Worm (Caenorhabditis elegans): Measurements from ENCODE around the gene F09F9.1.

Gene F09F9.1

DNA sequence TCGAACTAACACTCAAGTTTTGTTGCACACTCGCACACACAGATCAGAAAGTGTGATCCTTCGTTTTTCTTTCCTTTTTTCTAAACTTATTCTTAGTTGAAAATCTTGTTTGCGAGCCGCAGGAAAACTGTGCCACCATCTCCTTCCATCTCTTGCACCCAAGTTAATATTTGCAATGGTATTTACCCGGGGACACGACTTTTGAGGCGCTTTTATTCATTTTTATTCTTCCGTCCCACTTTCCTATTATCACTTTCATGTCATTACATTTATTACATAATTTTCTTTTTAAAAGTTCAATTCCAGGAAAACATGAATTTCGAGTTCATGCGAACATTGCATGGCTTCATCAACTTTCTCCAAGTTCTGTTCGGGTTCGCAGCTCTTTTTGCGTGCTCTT is at the start of gene F09F9.1:
TSS of gene F09F9.1 (plus strand) at position 301 of the 400 bp plus-strand sequence.
- TF ChIP-seq F13C5.2 (tag; optimal IDR thresholded peaks at IDR 0.05) (no peak), ceh-13 (GFP tag; optimal IDR thresholded peaks at IDR 0.05) (no peak), hmg-4 (GFP tag; optimal IDR thresholded peaks at IDR 0.05) (no peak), tra-4 (tag; optimal IDR thresholded peaks at IDR 0.05) (no peak), sea-1 (GFP tag; conservative IDR thresholded peaks at IDR 0.05) (no peak)

DNA sequence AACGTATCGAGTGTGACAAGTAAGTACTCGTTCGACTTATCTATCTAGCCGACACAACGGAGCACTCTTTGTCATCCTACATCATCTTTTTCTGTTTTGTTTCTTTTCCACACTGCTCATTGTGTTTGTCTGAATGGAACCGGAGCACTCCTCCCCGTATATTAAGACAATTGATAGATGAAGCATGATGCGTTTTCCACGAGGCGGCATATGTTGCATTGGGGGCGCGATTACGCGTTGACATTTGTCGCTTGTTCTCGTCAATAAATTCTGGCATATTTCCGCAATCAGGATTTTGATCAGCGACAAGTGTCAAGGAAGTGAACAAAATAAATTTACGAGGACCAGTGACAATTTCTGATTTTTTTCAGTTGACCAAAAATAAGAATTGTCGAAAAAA is 46.9 kb upstream of the F09F9.1 start:
- no peak for TF ChIP-seq ceh-13 (GFP tag; optimal IDR thresholded peaks at IDR 0.05)
- TF ChIP-seq ama-1 (optimal IDR thresholded peaks at IDR 0.05): no peak
- TF ChIP-seq ceh-36 (tag; optimal IDR thresholded peaks at IDR 0.05): no peak
- TF ChIP-seq tbx-11 (GFP tag; IDR thresholded peaks at IDR 0.05): no peak
- no peak for TF ChIP-seq B0310.2 (tag; optimal IDR thresholded peaks at IDR 0.05)
- TF ChIP-seq tbx-37 (GFP tag; conservative IDR thresholded peaks at IDR 0.05): no peak
- TF ChIP-seq sea-1 (GFP tag; conservative IDR thresholded peaks at IDR 0.05): no peak
- TF ChIP-seq hmg-4 (GFP tag; optimal IDR thresholded peaks at IDR 0.05): no peak
- no peak for TF ChIP-seq F13C5.2 (tag; optimal IDR thresholded peaks at IDR 0.05)
- TF ChIP-seq hmbx-1 (tag; optimal IDR thresholded peaks at IDR 0.05): no peak
- TF ChIP-seq hnd-1 (tag; optimal IDR thresholded peaks at IDR 0.05): no peak
- TF ChIP-seq aly-1 (tag; optimal IDR thresholded peaks at IDR 0.05): no peak
- TF ChIP-seq pes-1 (GFP tag; IDR thresholded peaks at IDR 0.05): no peak
- no peak for TF ChIP-seq scrt-1 (GFP tag; IDR thresholded peaks at IDR 0.05)
- no peak for TF ChIP-seq flt-1 (GFP tag; IDR thresholded peaks at IDR 0.05)

DNA sequence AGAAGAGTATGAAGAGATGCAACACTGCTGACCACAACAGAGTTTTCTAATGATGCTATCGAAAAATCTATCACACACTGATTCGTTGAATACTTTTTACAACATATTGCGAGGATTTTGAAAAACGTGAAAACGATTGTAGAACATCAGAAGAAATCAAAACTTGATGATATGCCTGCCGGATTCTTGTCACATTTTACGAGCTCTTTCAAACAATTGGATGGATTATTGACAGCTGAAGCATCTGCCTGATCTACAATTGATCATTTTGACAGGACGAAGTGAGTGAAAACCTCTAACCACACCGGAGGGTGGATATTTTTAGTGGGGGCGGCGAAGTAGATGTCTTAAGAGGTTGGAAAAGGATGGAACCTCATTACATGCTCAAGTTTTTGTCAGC is 42.6 kb upstream of the F09F9.1 start:
- TF ChIP-seq tra-4 (tag; optimal IDR thresholded peaks at IDR 0.05): no peak
- TF ChIP-seq scrt-1 (GFP tag; IDR thresholded peaks at IDR 0.05): no peak
- TF ChIP-seq hmg-4 (GFP tag; optimal IDR thresholded peaks at IDR 0.05): no peak
- TF ChIP-seq ceh-36 (tag; optimal IDR thresholded peaks at IDR 0.05): no peak
- TF ChIP-seq ama-1 (optimal IDR thresholded peaks at IDR 0.05): no peak
- TF ChIP-seq tbx-37 (GFP tag; conservative IDR thresholded peaks at IDR 0.05): no peak
- TF ChIP-seq pes-1 (GFP tag; IDR thresholded peaks at IDR 0.05): no peak
- no peak for TF ChIP-seq hnd-1 (tag; optimal IDR thresholded peaks at IDR 0.05)
- TF ChIP-seq flt-1 (GFP tag; IDR thresholded peaks at IDR 0.05): no peak
- no peak for TF ChIP-seq B0310.2 (tag; optimal IDR thresholded peaks at IDR 0.05)
- no peak for TF ChIP-seq sea-1 (GFP tag; conservative IDR thresholded peaks at IDR 0.05)
- TF ChIP-seq ets-7 (tag; optimal IDR thresholded peaks at IDR 0.05): no peak
- no peak for TF ChIP-seq tbx-11 (GFP tag; IDR thresholded peaks at IDR 0.05)
- no peak for TF ChIP-seq ceh-13 (GFP tag; optimal IDR thresholded peaks at IDR 0.05)
- TF ChIP-seq hmbx-1 (tag; optimal IDR thresholded peaks at IDR 0.05): no peak
- TF ChIP-seq aly-1 (tag; optimal IDR thresholded peaks at IDR 0.05): no peak
- no peak for TF ChIP-seq F13C5.2 (tag; optimal IDR thresholded peaks at IDR 0.05)

DNA sequence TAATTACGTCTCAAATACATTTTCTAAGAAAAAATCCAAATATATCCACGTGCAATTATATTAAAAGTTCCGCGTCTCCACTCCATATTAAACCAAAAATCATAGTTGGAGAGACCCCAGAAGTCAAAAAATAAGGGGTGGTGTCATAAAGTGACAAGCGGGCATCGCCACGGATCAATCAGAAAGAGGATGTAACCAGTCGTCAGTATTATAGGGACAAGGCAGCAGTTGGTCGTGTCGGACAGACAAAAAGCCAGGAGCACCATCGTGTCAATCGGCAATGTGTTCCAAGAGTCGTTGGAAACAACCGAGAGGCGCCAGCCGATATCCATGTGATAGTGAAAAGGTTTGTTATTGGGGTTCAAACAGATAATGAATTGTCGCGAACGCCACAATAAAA is 39.2 kb upstream of the F09F9.1 start:
- no peak for TF ChIP-seq flt-1 (GFP tag; IDR thresholded peaks at IDR 0.05)
- no peak for TF ChIP-seq hnd-1 (tag; optimal IDR thresholded peaks at IDR 0.05)
- no peak for TF ChIP-seq B0310.2 (tag; optimal IDR thresholded peaks at IDR 0.05)
- TF ChIP-seq aly-1 (tag; optimal IDR thresholded peaks at IDR 0.05): no peak
- TF ChIP-seq tbx-37 (GFP tag; conservative IDR thresholded peaks at IDR 0.05): no peak
- TF ChIP-seq hmbx-1 (tag; optimal IDR thresholded peaks at IDR 0.05): no peak
- TF ChIP-seq ceh-13 (GFP tag; optimal IDR thresholded peaks at IDR 0.05): no peak
- no peak for TF ChIP-seq ets-7 (tag; optimal IDR thresholded peaks at IDR 0.05)
- TF ChIP-seq tbx-11 (GFP tag; IDR thresholded peaks at IDR 0.05): no peak
- TF ChIP-seq scrt-1 (GFP tag; IDR thresholded peaks at IDR 0.05): no peak
- no peak for TF ChIP-seq F13C5.2 (tag; optimal IDR thresholded peaks at IDR 0.05)
- TF ChIP-seq ceh-36 (tag; optimal IDR thresholded peaks at IDR 0.05): no peak
- no peak for TF ChIP-seq sea-1 (GFP tag; conservative IDR thresholded peaks at IDR 0.05)
- TF ChIP-seq hmg-4 (GFP tag; optimal IDR thresholded peaks at IDR 0.05): no peak
- TF ChIP-seq tra-4 (tag; optimal IDR thresholded peaks at IDR 0.05): no peak
- TF ChIP-seq ama-1 (optimal IDR thresholded peaks at IDR 0.05): no peak
- no peak for TF ChIP-seq pes-1 (GFP tag; IDR thresholded peaks at IDR 0.05)

DNA sequence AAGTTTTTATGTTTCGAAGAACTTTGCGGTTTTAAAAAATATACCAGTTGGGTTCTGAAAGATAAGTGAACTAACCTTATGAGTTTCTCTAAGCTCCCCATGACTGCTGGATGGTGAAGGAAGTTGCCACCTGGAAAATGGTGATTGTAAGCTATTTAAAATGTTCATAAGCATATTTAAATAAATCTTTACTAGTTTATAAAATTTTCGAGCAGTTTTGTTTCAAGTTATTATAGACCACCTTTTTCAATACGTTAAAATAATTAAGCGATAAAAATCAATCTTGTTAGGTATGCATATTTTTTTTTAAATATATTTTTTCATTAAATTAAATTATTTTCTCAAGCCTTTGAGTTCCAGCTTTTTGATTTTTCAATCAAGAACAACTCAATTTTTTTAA is 35.9 kb upstream of the F09F9.1 start, which contains the start of gene T06F4.1:
TSS of gene T06F4.1 (minus strand) at position 101 of the 400 bp plus-strand sequence.
- TF ChIP-seq tra-4 (tag; optimal IDR thresholded peaks at IDR 0.05): no peak
- no peak for TF ChIP-seq B0310.2 (tag; optimal IDR thresholded peaks at IDR 0.05)
- no peak for TF ChIP-seq tbx-11 (GFP tag; IDR thresholded peaks at IDR 0.05)
- no peak for TF ChIP-seq sea-1 (GFP tag; conservative IDR thresholded peaks at IDR 0.05)
- TF ChIP-seq hmbx-1 (tag; optimal IDR thresholded peaks at IDR 0.05): no peak
- no peak for TF ChIP-seq ceh-13 (GFP tag; optimal IDR thresholded peaks at IDR 0.05)
- no peak for TF ChIP-seq aly-1 (tag; optimal IDR thresholded peaks at IDR 0.05)
- TF ChIP-seq F13C5.2 (tag; optimal IDR thresholded peaks at IDR 0.05): no peak
- TF ChIP-seq ets-7 (tag; optimal IDR thresholded peaks at IDR 0.05): no peak
- no peak for TF ChIP-seq pes-1 (GFP tag; IDR thresholded peaks at IDR 0.05)
- TF ChIP-seq hnd-1 (tag; optimal IDR thresholded peaks at IDR 0.05): no peak
- no peak for TF ChIP-seq scrt-1 (GFP tag; IDR thresholded peaks at IDR 0.05)
- TF ChIP-seq ceh-36 (tag; optimal IDR thresholded peaks at IDR 0.05): no peak
- TF ChIP-seq flt-1 (GFP tag; IDR thresholded peaks at IDR 0.05): no peak
- TF ChIP-seq tbx-37 (GFP tag; conservative IDR thresholded peaks at IDR 0.05): no peak
- no peak for TF ChIP-seq hmg-4 (GFP tag; optimal IDR thresholded peaks at IDR 0.05)

DNA sequence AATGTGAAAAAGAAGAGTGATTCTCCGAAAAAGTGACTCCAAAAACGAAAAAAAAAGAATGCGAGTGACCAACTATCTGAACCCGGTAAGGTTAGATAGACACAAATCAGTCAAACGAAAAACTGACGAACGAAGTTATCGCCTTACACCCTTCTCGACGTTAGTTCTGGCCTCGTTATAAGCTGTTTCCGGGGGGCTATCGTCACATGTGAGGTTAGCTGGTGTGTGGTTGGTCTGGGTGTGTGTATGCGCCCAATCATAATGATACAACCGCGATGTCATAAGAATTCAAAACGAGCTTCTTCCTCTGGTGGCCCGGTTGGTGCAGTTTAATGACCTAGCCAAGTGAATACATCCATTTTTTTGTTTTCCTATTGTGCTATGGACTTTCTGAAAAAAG is 29.6 kb upstream of the F09F9.1 start:
- no peak for TF ChIP-seq tbx-11 (GFP tag; IDR thresholded peaks at IDR 0.05)
- TF ChIP-seq ceh-13 (GFP tag; optimal IDR thresholded peaks at IDR 0.05): no peak
- TF ChIP-seq tbx-37 (GFP tag; conservative IDR thresholded peaks at IDR 0.05): no peak
- TF ChIP-seq hnd-1 (tag; optimal IDR thresholded peaks at IDR 0.05): no peak
- TF ChIP-seq ceh-36 (tag; optimal IDR thresholded peaks at IDR 0.05): no peak
- TF ChIP-seq pes-1 (GFP tag; IDR thresholded peaks at IDR 0.05): no peak
- no peak for TF ChIP-seq hmbx-1 (tag; optimal IDR thresholded peaks at IDR 0.05)
- TF ChIP-seq flt-1 (GFP tag; IDR thresholded peaks at IDR 0.05): no peak
- TF ChIP-seq tra-4 (tag; optimal IDR thresholded peaks at IDR 0.05): no peak
- TF ChIP-seq ama-1 (optimal IDR thresholded peaks at IDR 0.05): no peak
- no peak for TF ChIP-seq sea-1 (GFP tag; conservative IDR thresholded peaks at IDR 0.05)
- TF ChIP-seq B0310.2 (tag; optimal IDR thresholded peaks at IDR 0.05): no peak
- TF ChIP-seq aly-1 (tag; optimal IDR thresholded peaks at IDR 0.05): no peak
- no peak for TF ChIP-seq ets-7 (tag; optimal IDR thresholded peaks at IDR 0.05)
- TF ChIP-seq scrt-1 (GFP tag; IDR thresholded peaks at IDR 0.05): no peak
- no peak for TF ChIP-seq hmg-4 (GFP tag; optimal IDR thresholded peaks at IDR 0.05)

DNA sequence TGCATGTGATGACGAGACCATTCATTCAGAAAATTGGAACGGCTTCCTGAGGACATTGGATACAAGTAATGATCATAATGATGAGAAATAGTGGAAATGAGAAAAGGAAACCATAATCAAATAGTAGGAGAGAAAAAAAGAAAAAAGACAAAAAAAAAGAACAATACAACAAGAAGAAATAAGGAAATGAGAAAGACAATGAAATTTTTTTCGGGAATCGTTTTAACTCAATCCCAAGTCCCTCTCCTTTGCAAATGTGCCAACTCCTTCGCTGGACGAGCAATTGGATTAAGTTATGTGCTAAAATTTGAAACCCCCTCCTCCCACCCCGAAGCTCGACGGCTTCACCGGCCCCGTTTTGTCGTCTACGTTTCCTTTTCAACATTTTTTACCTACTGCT is 26.2 kb upstream of the F09F9.1 start:
- TF ChIP-seq flt-1 (GFP tag; IDR thresholded peaks at IDR 0.05): no peak
- no peak for TF ChIP-seq tbx-37 (GFP tag; conservative IDR thresholded peaks at IDR 0.05)
- no peak for TF ChIP-seq hmbx-1 (tag; optimal IDR thresholded peaks at IDR 0.05)

Measured in whole organism, early embryonic.